Worm (Caenorhabditis elegans) whole organism, L2 larva: ENCODE data around the gene T04F3.5.
A peak's percentile ranks its signal among the peaks of the same experiment; 100 is the strongest.

ENCODE experiments used
- C34F6.9 ChIP-seq: fragments of 150-350 bp; optimal IDR thresholded peaks from 2 replicates; lab custom pipeline; 2014; ENCODE audit warnings: missing biosample characterization, missing genetic modification characterization
- F13H6.1 ChIP-seq: sonication (generic microtip); optimal IDR thresholded peaks from 2 replicates; lab custom pipeline; 2016; ENCODE audit warnings: missing genetic modification characterization, missing compliant biosample characterization
- R02D3.7 ChIP-seq: fragments of 150-350 bp; optimal IDR thresholded peaks from 2 replicates; lab custom pipeline; 2014; ENCODE audit warnings: missing biosample characterization, missing genetic modification characterization
- ZK546.5 ChIP-seq: sonication (generic microtip); optimal IDR thresholded peaks from 2 replicates; lab custom pipeline; 2017; ENCODE audit warnings: missing biosample characterization, missing genetic modification characterization
- alr-1 ChIP-seq: fragments of 150-350 bp; optimal IDR thresholded peaks from 2 replicates; lab custom pipeline; 2014; ENCODE audit warnings: missing biosample characterization, missing genetic modification characterization
- aly-2 ChIP-seq: fragments of 150-350 bp; optimal IDR thresholded peaks from 2 replicates; lab custom pipeline; 2014; ENCODE audit warnings: missing biosample characterization, missing genetic modification characterization
- blmp-1 ChIP-seq: sonication (generic microtip); optimal IDR thresholded peaks from 2 replicates; lab custom pipeline; 2017; ENCODE audit warnings: missing genetic modification characterization, mild to moderate bottlenecking, missing compliant biosample characterization, antibody characterized with exemption, moderate library complexity; ENCODE audit not compliant: insufficient read depth
- ceh-16 ChIP-seq: fragments of 150-350 bp; optimal IDR thresholded peaks from 2 replicates; lab custom pipeline; 2014; ENCODE audit warnings: missing biosample characterization, missing genetic modification characterization
- ceh-82 ChIP-seq: fragments of 150-350 bp; optimal IDR thresholded peaks from 2 replicates; lab custom pipeline; 2014; ENCODE audit warnings: missing biosample characterization, missing genetic modification characterization
- crh-2 ChIP-seq: sonication (generic microtip); optimal IDR thresholded peaks from 2 replicates; lab custom pipeline; 2017; ENCODE audit warnings: missing biosample characterization, missing genetic modification characterization
- egl-27 ChIP-seq: sonication (generic microtip); optimal IDR thresholded peaks from 3 replicates; lab custom pipeline; 2017; ENCODE audit warnings: missing biosample characterization, missing genetic modification reagents, missing genetic modification characterization
- elt-1 ChIP-seq: fragments of 150-350 bp; optimal IDR thresholded peaks from 2 replicates; lab custom pipeline; 2014; ENCODE audit warnings: missing biosample characterization, missing genetic modification characterization
- fos-1 ChIP-seq: fragments of 150-350 bp; optimal IDR thresholded peaks from 2 replicates; lab custom pipeline; 2014; ENCODE audit warnings: missing biosample characterization, missing genetic modification characterization
- gmeb-1 ChIP-seq: fragments of 150-350 bp; optimal IDR thresholded peaks from 2 replicates; lab custom pipeline; 2014; ENCODE audit warnings: missing biosample characterization, missing genetic modification characterization
- lin-13 ChIP-seq: fragments of 150-350 bp; optimal IDR thresholded peaks from 2 replicates; lab custom pipeline; 2014; ENCODE audit warnings: missing biosample characterization, missing genetic modification reagents, missing genetic modification characterization
- lin-39 ChIP-seq: fragments of 150-350 bp; optimal IDR thresholded peaks from 2 replicates; lab custom pipeline; 2014; ENCODE audit warnings: missing biosample characterization, missing genetic modification reagents, missing genetic modification characterization
- mdl-1 ChIP-seq, 2 experiments: fragments of 150-350 bp in 1 of 2; sonication (generic microtip) in 1 of 2; optimal IDR thresholded peaks; 2 replicates each; lab custom pipeline; 2017; ENCODE audit warnings: missing biosample characterization in 2 of 2, missing genetic modification characterization in 2 of 2
- nhr-10 ChIP-seq: sonication (generic microtip); optimal IDR thresholded peaks from 2 replicates; lab custom pipeline; 2017; ENCODE audit warnings: missing biosample characterization, missing genetic modification characterization
- nhr-11 ChIP-seq: fragments of 150-350 bp; optimal IDR thresholded peaks from 2 replicates; lab custom pipeline; 2014; ENCODE audit warnings: missing biosample characterization, missing genetic modification characterization
- nhr-12 ChIP-seq: fragments of 150-350 bp; optimal IDR thresholded peaks from 2 replicates; lab custom pipeline; 2014; ENCODE audit warnings: missing biosample characterization, missing genetic modification characterization
- nhr-129 ChIP-seq: fragments of 150-350 bp; optimal IDR thresholded peaks from 2 replicates; lab custom pipeline; 2014; ENCODE audit warnings: missing biosample characterization, missing genetic modification characterization
- nhr-25 ChIP-seq: fragments of 150-350 bp; sonication (generic microtip); optimal IDR thresholded peaks from 3 replicates; lab custom pipeline; 2014; ENCODE audit warnings: missing biosample characterization, missing genetic modification characterization
- nhr-6 ChIP-seq: fragments of 150-350 bp; optimal IDR thresholded peaks from 2 replicates; lab custom pipeline; 2014; ENCODE audit warnings: missing biosample characterization, missing genetic modification characterization
- peb-1 ChIP-seq: fragments of 150-350 bp; optimal IDR thresholded peaks from 2 replicates; lab custom pipeline; 2014; ENCODE audit warnings: missing biosample characterization, missing genetic modification characterization
- sem-4 ChIP-seq: fragments of 150-350 bp; optimal IDR thresholded peaks from 2 replicates; lab custom pipeline; 2014; ENCODE audit warnings: missing biosample characterization, missing genetic modification reagents, missing genetic modification characterization
- skn-1 ChIP-seq: sonication (generic microtip); optimal IDR thresholded peaks from 2 replicates; lab custom pipeline; 2017; ENCODE audit warnings: missing biosample characterization, missing genetic modification characterization
- sma-3 ChIP-seq: sonication (generic microtip); optimal IDR thresholded peaks from 2 replicates; lab custom pipeline; 2016; ENCODE audit warnings: missing genetic modification reagents, missing genetic modification characterization, missing compliant biosample characterization
- snpc-4 ChIP-seq: fragments of 150-350 bp; optimal IDR thresholded peaks from 2 replicates; lab custom pipeline; 2014; ENCODE audit warnings: missing biosample characterization, missing genetic modification characterization
- unc-39 ChIP-seq: fragments of 150-350 bp; optimal IDR thresholded peaks from 2 replicates; lab custom pipeline; 2014; ENCODE audit warnings: missing biosample characterization, missing genetic modification characterization
- unc-62 ChIP-seq: fragments of 150-350 bp; optimal IDR thresholded peaks from 2 replicates; lab custom pipeline; 2014; ENCODE audit warnings: missing biosample characterization, missing genetic modification reagents, missing genetic modification characterization
- zag-1 ChIP-seq: fragments of 150-350 bp; optimal IDR thresholded peaks from 2 replicates; lab custom pipeline; 2014; ENCODE audit warnings: missing biosample characterization, missing genetic modification characterization
- ztf-1 ChIP-seq: fragments of 200-800 bp; sonication (Bioruptor generic); conservative IDR thresholded peaks from 2 replicates; pipeline ENCODE4 v1.3.6; 2022; ENCODE audit warnings: missing genetic modification characterization, missing compliant biosample characterization
- ztf-11 ChIP-seq: sonication (generic microtip); optimal IDR thresholded peaks from 2 replicates; lab custom pipeline; 2017; ENCODE audit warnings: missing biosample characterization, missing genetic modification characterization
- ztf-4 ChIP-seq: fragments of 150-350 bp; optimal IDR thresholded peaks from 2 replicates; lab custom pipeline; 2014; ENCODE audit warnings: missing biosample characterization, missing genetic modification characterization

T04F3.5 gene

DNA sequence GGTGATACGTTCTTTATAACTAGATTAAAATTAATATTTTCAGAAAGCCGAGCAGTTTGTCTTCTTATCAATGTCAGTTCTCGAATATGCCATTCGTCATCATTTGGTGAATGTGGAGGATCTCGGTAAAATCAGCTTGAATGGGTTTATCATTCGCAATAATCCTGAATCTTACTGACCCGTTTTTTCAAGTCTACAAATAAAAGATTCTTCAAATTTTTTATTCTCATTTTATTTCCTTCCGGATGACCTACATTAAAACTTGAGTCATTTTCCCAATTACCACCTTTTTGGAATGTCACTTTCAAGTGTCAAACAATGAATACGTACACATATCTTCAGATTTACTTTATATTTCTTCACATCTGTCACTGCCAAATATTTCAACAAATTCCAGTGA, at the start of gene T04F3.5:
Gene T04F3.5 (plus strand): TSS at position 301 of the 400 bp plus-strand sequence.
- no peak for TF ChIP-seq nhr-6 (tag; lab: Kevin White, UChicago)
- TF ChIP-seq ztf-1 = no peak
- no peak for TF ChIP-seq nhr-25 (tag; lab: Kevin White, UChicago)
- TF ChIP-seq lin-39 (tag; lab: Kevin White, UChicago) = no peak

DNA sequence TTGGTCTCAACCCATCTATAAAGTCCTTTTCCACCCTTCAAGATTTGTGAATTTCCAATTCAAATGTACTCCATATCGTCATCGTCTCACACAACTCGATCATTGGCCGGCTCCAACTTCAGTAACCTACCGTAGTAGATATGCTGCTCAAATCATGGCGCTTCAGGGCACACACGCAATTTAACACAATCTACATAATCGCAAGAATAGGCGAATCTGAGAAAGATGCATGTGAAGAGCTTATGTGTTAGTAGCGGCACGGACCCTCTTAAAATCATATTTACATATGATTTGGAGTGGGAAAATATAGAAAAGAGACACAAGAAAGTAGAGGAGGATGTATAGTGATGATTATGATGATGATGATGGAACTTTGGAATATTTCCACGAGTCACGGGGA, 48.7 kb upstream of the T04F3.5 start:
- TF ChIP-seq ceh-16 (no peak), egl-27 (tag; lab: Kevin White, UChicago) (no peak), nhr-12 (tag; lab: Kevin White, UChicago) (no peak), unc-39 (tag; lab: Kevin White, UChicago) (no peak), ztf-1 (no peak), ztf-11 (tag; lab: Kevin White, UChicago) (no peak), zag-1 (tag; lab: Kevin White, UChicago) (no peak), ZK546.5 (tag; lab: Kevin White, UChicago) (no peak), unc-62 (GFP tag; lab: Kevin White, UChicago) (no peak), C34F6.9 (tag; lab: Kevin White, UChicago) (no peak), blmp-1 (tag; lab: Kevin White, UChicago) (no peak), sma-3 (no peak), ceh-82 (tag; lab: Kevin White, UChicago) (no peak), skn-1 (tag; lab: Kevin White, UChicago) (no peak), snpc-4 (tag; lab: Kevin White, UChicago) (no peak), nhr-25 (tag; lab: Kevin White, UChicago) (no peak), crh-2 (tag; lab: Kevin White, UChicago) (no peak), F13H6.1 (tag; lab: Kevin White, UChicago) (no peak), lin-39 (tag; lab: Kevin White, UChicago) (no peak)

DNA sequence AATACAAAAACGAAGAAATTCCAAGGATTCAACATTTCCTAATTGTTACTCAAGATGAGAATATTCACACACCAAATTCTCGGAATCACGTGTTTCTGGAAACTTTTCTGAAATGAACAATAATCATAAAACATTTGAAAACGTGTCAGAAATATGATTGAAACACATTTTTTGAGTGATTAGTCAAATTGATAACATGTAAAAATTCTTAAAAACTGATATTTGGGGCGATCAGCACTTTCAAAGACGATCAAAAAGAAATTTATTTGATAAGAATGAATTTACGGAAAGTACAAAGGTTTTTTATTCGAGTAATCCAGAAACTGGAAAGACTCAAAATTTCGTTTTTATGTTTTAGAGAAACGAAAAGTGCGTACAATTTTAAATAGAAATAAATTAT, 44.7 kb upstream of the T04F3.5 start, which contains the start of gene tre-3:
Gene tre-3 (minus strand): TSS at position 107 of the 400 bp plus-strand sequence.
- TF ChIP-seq nhr-6 (tag; lab: Kevin White, UChicago) = no peak
- no peak for TF ChIP-seq lin-13 (GFP tag; lab: Kevin White, UChicago)
- no peak for TF ChIP-seq ceh-16
- no peak for TF ChIP-seq ceh-82 (tag; lab: Kevin White, UChicago)
- TF ChIP-seq alr-1 (tag; lab: Kevin White, UChicago) = no peak
- TF ChIP-seq R02D3.7 (tag; lab: Kevin White, UChicago) = no peak
- TF ChIP-seq skn-1 (tag; lab: Kevin White, UChicago) = no peak
- no peak for TF ChIP-seq C34F6.9 (tag; lab: Kevin White, UChicago)
- TF ChIP-seq blmp-1 (tag; lab: Kevin White, UChicago) = no peak
- TF ChIP-seq nhr-12 (tag; lab: Kevin White, UChicago) = no peak
- no peak for TF ChIP-seq peb-1 (tag; lab: Kevin White, UChicago)
- TF ChIP-seq nhr-11 = no peak
- TF ChIP-seq elt-1 (tag; lab: Kevin White, UChicago) = no peak
- TF ChIP-seq sem-4 (tag; lab: Kevin White, UChicago) = no peak
- no peak for TF ChIP-seq ztf-4 (tag; lab: Kevin White, UChicago)

DNA sequence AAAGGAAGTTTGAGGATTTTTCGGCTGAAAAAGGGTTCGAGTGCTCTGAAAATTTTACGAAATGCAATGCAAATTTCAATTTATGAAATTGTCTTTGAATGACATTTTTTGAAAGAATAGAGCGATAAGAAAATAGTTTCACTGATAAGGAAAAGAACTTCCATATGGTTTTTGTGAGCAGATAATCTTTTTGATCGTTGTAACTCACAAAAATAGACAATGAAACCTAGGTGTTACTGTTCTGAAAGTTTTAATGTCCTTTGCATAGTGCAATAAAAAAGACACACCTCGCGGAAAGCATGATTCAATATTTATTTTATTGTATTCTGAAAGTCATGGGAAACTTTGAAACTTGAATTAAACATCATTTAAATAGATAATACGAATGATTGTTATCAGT, 43.5 kb upstream of the T04F3.5 start:
- TF ChIP-seq nhr-129 = no peak
- no peak for TF ChIP-seq ceh-82 (tag; lab: Kevin White, UChicago)
- peak; percentile 36 for TF ChIP-seq fos-1 (tag; lab: Kevin White, UChicago)
- TF ChIP-seq nhr-10 (tag; lab: Kevin White, UChicago) = no peak
- TF ChIP-seq nhr-12 (tag; lab: Kevin White, UChicago) = no peak
- no peak for TF ChIP-seq ztf-4 (tag; lab: Kevin White, UChicago)
- TF ChIP-seq aly-2 (tag; lab: Kevin White, UChicago) = no peak

DNA sequence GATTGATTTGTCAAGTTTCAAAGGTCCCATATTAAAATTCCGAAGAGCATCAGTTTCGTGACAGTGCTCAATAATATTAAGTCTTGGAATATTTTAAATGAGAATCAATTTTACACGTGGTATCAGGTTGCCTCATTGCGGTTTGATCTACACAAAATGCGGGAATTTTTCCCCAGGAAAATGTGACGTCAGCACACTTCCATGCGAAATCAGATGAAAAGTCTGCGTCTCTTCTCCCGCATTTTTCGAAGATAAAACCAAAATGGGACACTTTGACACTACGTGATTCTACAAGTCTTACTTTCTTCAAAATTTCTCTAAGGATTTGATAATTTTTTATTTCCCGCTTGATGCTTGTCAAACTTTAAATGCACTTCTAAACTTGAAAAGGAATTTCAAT, 37.6 kb upstream of the T04F3.5 start:
- TF ChIP-seq ztf-4 (tag; lab: Kevin White, UChicago) = no peak
- TF ChIP-seq nhr-10 (tag; lab: Kevin White, UChicago) = no peak
- no peak for TF ChIP-seq unc-62 (GFP tag; lab: Kevin White, UChicago)
- TF ChIP-seq mdl-1 (tag; optimal IDR thresholded peaks at IDR 0.05; lab: Kevin White, UChicago) = no peak
- no peak for TF ChIP-seq crh-2 (tag; lab: Kevin White, UChicago)
- TF ChIP-seq gmeb-1 = no peak
